Fruit fly (Drosophila melanogaster) whole organism, wandering third instar larva: ENCODE results near the gene DIP2.

ENCODE experiments used
- Abd-B ChIP-seq: fragments of >200 bp; optimal IDR thresholded peaks from 2 replicates; lab custom pipeline; 2017; ENCODE audit warnings: missing biosample characterization, missing genetic modification characterization
- CG32264 ChIP-seq: fragments of 200-800 bp; sonication (Bioruptor generic); optimal IDR thresholded peaks from 2 replicates; lab custom pipeline; 2016; ENCODE audit warnings: missing biosample characterization, missing genetic modification characterization
- CG9705 ChIP-seq: fragments of 200-800 bp; sonication (Bioruptor generic); optimal IDR thresholded peaks from 2 replicates; lab custom pipeline; 2018; ENCODE audit warnings: missing biosample characterization, mild to moderate bottlenecking, missing genetic modification characterization
- CrebA ChIP-seq: fragments of 200-800 bp; sonication (Bioruptor generic); optimal IDR thresholded peaks from 2 replicates; lab custom pipeline; 2016; ENCODE audit warnings: missing biosample characterization, mild to moderate bottlenecking, missing genetic modification characterization, borderline replicate concordance
- Dfd ChIP-seq: fragments of >200 bp; optimal IDR thresholded peaks from 2 replicates; lab custom pipeline; 2017; ENCODE audit warnings: missing biosample characterization, missing genetic modification characterization
- Dif ChIP-seq: fragments of 200-275, 200-300 bp; sonication (Bioruptor generic); optimal IDR thresholded peaks from 2 replicates; lab custom pipeline; 2018; ENCODE audit warnings: missing biosample characterization, missing genetic modification characterization; ENCODE audit not compliant: partially characterized antibody
- Hnf4 ChIP-seq: fragments of 200-800 bp; sonication (Bioruptor generic); optimal IDR thresholded peaks from 2 replicates; lab custom pipeline; 2016; ENCODE audit warnings: missing biosample characterization, mild to moderate bottlenecking, missing genetic modification characterization
- Hr78 ChIP-seq: fragments of >200 bp; optimal IDR thresholded peaks from 2 replicates; lab custom pipeline; 2017; ENCODE audit warnings: missing biosample characterization, missing genetic modification characterization
- Hr83 ChIP-seq: fragments of 200-300 bp; sonication (Bioruptor generic); optimal IDR thresholded peaks from 2 replicates; lab custom pipeline; 2016; ENCODE audit warnings: missing biosample characterization, mild to moderate bottlenecking, missing genetic modification characterization, moderate library complexity; ENCODE audit not compliant: poor library complexity, severe bottlenecking
- Jra ChIP-seq: sonication (Bioruptor generic); optimal IDR thresholded peaks from 2 replicates; lab custom pipeline; 2016; ENCODE audit warnings: missing biosample characterization, missing genetic modification characterization
- Mio ChIP-seq: sonication (Bioruptor generic); optimal IDR thresholded peaks from 2 replicates; lab custom pipeline; 2016; ENCODE audit warnings: missing biosample characterization, missing genetic modification characterization
- Myc ChIP-seq: fragments of >200 bp; optimal IDR thresholded peaks from 2 replicates; lab custom pipeline; 2017
- N ChIP-seq: fragments of >200 bp; optimal IDR thresholded peaks from 2 replicates; lab custom pipeline; 2018; ENCODE audit warnings: missing biosample characterization, missing external identifiers, missing genetic modification characterization
- OdsH ChIP-seq: fragments of 200-800 bp; sonication (Bioruptor generic); optimal IDR thresholded peaks from 2 replicates; lab custom pipeline; 2016; ENCODE audit warnings: missing biosample characterization, mild to moderate bottlenecking, missing genetic modification characterization
- Rel ChIP-seq, 2 experiments: fragments of 200-800 bp; sonication (Bioruptor generic) in 1 of 2; optimal IDR thresholded peaks; 2 replicates in 1 of 2; 3 replicates in 1 of 2; lab custom pipeline; 2016 to 2019; ENCODE audit warnings: mild to moderate bottlenecking in 2 of 2, missing biosample characterization in 2 of 2, missing genetic modification characterization in 2 of 2, moderate library complexity in 1 of 2
- Sp1 ChIP-seq: fragments of 200-800 bp; sonication (Bioruptor generic); optimal IDR thresholded peaks from 3 replicates; lab custom pipeline; 2019; ENCODE audit warnings: missing biosample characterization, mild to moderate bottlenecking, missing genetic modification characterization, moderate library complexity
- Vsx2 ChIP-seq: fragments of 200-300, 225-300 bp; sonication (Bioruptor generic); optimal IDR thresholded peaks from 2 replicates; lab custom pipeline; 2018; ENCODE audit warnings: missing biosample characterization, missing genetic modification characterization; ENCODE audit not compliant: partially characterized antibody
- br ChIP-seq: fragments of 200-800 bp; sonication (Bioruptor generic); optimal IDR thresholded peaks from 2 replicates; lab custom pipeline; 2016; ENCODE audit warnings: missing biosample characterization, missing genetic modification characterization
- brk ChIP-seq: fragments of 200-800 bp; sonication (Bioruptor generic); optimal IDR thresholded peaks from 2 replicates; lab custom pipeline; 2016; ENCODE audit warnings: missing biosample characterization, mild to moderate bottlenecking, missing genetic modification characterization
- dl ChIP-seq, 2 experiments: fragments of 175-275, 200-275 bp in 1 of 2; fragments of 200-275 bp in 1 of 2; sonication (Bioruptor generic); optimal IDR thresholded peaks; lab custom pipeline; 2018; ENCODE audit warnings: mild to moderate bottlenecking in 2 of 2, missing biosample characterization in 2 of 2, missing genetic modification characterization in 2 of 2, moderate library complexity in 2 of 2; ENCODE audit not compliant: partially characterized antibody in 2 of 2, insufficient read depth in 1 of 2
- dmrt93B ChIP-seq: fragments of 200-800 bp; sonication (Bioruptor generic); optimal IDR thresholded peaks from 2 replicates; lab custom pipeline; 2018; ENCODE audit warnings: missing biosample characterization, mild to moderate bottlenecking, missing genetic modification characterization
- dsf ChIP-seq: sonication (Bioruptor generic); optimal IDR thresholded peaks from 2 replicates; lab custom pipeline; 2016; ENCODE audit warnings: missing biosample characterization, missing genetic modification characterization, borderline replicate concordance
- ey ChIP-seq: fragments of 200-800 bp; sonication (Bioruptor generic); optimal IDR thresholded peaks from 2 replicates; lab custom pipeline; 2016; ENCODE audit warnings: missing biosample characterization, missing genetic modification characterization
- foxo ChIP-seq, 2 experiments: fragments of 200-800 bp; sonication (Bioruptor generic); optimal IDR thresholded peaks; 2 replicates in 1 of 2; 3 replicates in 1 of 2; lab custom pipeline; 2016 to 2017; ENCODE audit warnings: missing biosample characterization in 2 of 2, missing genetic modification characterization in 2 of 2
- fru ChIP-seq: fragments of 200-800 bp; sonication (Bioruptor generic); optimal IDR thresholded peaks from 3 replicates; lab custom pipeline; 2016; ENCODE audit warnings: missing biosample characterization, mild to moderate bottlenecking, missing genetic modification characterization
- h ChIP-seq: fragments of 200-800 bp; sonication (Bioruptor generic); optimal IDR thresholded peaks from 3 replicates; lab custom pipeline; 2016; ENCODE audit warnings: missing biosample characterization, mild to moderate bottlenecking, missing genetic modification characterization
- jim ChIP-seq: fragments of 175-275, 200-325 bp; sonication (Bioruptor generic); optimal IDR thresholded peaks from 2 replicates; lab custom pipeline; 2016; ENCODE audit warnings: missing biosample characterization, mild to moderate bottlenecking, missing genetic modification characterization
- lola ChIP-seq: fragments of >200 bp; optimal IDR thresholded peaks from 2 replicates; lab custom pipeline; 2017; ENCODE audit warnings: missing biosample characterization, missing genetic modification characterization
- pan ChIP-seq: fragments of >200 bp; optimal IDR thresholded peaks from 2 replicates; lab custom pipeline; 2017
- psq ChIP-seq: fragments of 200-800 bp; sonication (Bioruptor generic); optimal IDR thresholded peaks from 3 replicates; lab custom pipeline; 2017; ENCODE audit warnings: missing biosample characterization, mild to moderate bottlenecking, missing genetic modification characterization, moderate library complexity
- rgr ChIP-seq: fragments of 200-800 bp; sonication (Bioruptor generic); optimal IDR thresholded peaks from 3 replicates; lab custom pipeline; 2016; ENCODE audit warnings: missing biosample characterization, mild to moderate bottlenecking, missing genetic modification characterization
- sage ChIP-seq: fragments of 200-800 bp; sonication (Bioruptor generic); optimal IDR thresholded peaks from 2 replicates; lab custom pipeline; 2016; ENCODE audit warnings: missing biosample characterization, mild to moderate bottlenecking, missing genetic modification characterization
- sv ChIP-seq: fragments of 200-800 bp; sonication (Bioruptor generic); optimal IDR thresholded peaks from 3 replicates; lab custom pipeline; 2016; ENCODE audit warnings: missing biosample characterization, missing genetic modification characterization
- usp ChIP-seq: fragments of >200 bp; optimal IDR thresholded peaks from 2 replicates; lab custom pipeline; 2017; ENCODE audit warnings: missing biosample characterization, missing genetic modification characterization

The DIP2 gene

DNA sequence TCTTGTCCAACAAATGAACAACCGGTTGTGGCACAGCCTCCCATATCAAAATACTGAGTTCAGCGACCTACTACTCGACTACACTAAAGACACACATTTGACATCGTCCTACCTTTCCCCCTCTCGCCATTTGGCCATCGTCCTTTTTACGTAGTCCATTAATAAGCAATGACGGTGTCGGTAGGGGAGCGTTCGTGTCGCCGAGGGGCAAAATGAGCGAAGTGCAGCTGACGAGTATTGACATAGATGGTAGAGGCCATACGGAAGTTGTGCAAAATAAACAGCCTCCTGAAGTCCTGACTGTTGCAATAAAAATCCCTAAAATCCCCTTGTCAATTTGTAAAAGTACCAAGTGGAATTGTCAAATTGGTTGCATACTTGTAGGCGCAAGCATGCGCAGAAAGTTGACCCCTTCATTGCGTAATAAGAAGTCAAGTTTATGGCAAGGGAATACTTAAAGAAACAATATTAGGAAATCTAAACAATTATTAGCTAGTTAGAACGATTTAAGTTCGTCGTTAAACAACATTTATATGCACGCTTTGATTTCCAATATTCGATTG lies 33.9 kb upstream of the DIP2 start (continued):
- TF ChIP-seq Sp1 (GFP tag; lab: Kevin White, UChicago) (no peak), fru (GFP tag; lab: Kevin White, UChicago) (no peak), CG9705 (GFP tag; lab: Kevin White, UChicago) (no peak), sv (GFP tag; lab: Kevin White, UChicago) (no peak), rgr (GFP tag; lab: Kevin White, UChicago) (no peak), Hr78 (GFP tag; lab: Kevin White, UChicago) (peak; percentile 10), pan (lab: Kevin White, UChicago) (no peak), Myc (lab: Kevin White, UChicago) (peak; percentile 72)

DNA sequence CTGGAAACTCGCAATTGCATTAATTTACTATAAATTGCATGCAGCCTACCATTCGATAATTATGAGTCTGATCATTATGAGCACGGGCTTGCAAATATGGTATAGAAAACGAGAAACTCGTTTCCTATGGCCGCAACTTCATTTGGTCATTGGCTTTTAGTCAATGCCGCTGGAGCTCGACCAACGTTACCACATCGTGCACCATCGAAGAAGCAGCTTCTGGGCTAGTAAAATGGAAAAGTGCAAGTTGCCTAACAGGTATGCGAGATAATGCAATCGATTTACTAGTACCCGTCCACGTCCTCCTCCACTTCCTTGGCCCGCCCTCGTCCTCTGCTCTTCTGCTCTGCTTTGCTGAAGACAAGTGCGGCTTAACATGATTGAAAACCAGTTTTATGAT lies 26.5 kb upstream of the DIP2 start:
- TF ChIP-seq foxo (GFP tag; optimal IDR thresholded peaks at IDR 0.05; lab: Kevin White, UChicago), result no peak
- TF ChIP-seq CG9705 (GFP tag; lab: Kevin White, UChicago), result no peak
- no peak for TF ChIP-seq Vsx2

DNA sequence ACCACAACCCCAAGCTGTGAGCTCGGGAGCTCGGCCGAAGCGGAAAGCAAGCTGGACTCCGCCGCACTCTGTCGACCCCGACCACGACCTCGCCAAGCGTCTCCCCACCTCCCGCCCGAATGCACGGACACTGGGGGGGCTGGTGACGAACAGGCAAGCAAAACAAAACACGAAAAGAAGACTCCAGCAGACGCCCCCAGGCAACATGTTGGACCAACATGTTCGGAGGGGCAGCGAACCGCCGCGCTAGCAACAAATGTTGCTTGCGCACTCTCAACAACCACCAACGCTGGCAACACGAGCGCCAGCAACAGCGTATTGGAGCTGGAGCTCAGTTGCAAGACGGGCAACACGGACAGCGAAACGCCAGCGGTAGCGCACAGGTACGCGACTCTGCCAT lies 24.5 kb upstream of the DIP2 start:
- TF ChIP-seq h (GFP tag; lab: Kevin White, UChicago) (no peak), psq (peak; percentile 90), usp (GFP tag; lab: Kevin White, UChicago) (no peak), sv (GFP tag; lab: Kevin White, UChicago) (no peak), Dif (GFP tag; lab: Kevin White, UChicago) (peak; percentile 16)
- TF ChIP-seq, all 38 proteins: peak for 2

DNA sequence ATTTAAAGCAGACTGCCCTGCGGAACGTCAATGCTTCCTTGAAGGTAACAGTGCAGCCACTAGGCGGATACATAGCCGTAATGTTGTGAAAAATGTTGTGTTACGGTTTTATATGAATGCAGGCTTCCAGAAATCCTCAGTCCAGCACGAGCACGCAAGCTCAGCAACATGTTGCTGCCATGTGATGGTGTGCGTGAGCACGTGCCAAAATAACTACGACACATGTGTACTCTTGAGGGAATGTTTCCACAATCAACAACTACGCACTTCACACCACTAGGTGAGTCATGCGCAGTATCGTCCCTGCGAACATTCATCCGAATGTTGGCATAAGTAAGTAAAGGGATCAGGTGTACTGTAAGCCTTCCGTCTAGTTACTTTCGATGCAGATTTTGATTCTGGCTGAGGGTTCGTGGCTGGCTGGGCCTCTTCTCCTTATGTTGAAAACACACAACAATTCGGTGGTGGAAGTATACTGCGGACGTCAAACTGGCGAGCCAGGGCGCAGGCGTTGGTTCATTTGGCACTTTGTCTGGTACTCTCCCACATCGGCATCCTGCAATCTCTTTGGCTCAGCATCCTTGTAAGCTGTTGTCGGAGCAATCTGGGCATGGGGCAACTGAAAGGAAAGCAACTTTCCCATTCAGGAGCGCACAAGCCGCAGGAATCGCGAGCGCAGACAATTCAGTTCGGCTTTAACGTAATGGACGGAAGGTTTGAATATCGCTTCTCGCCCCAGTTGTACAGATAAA lies 19.2 kb upstream of the DIP2 start, which contains the start of gene RhoGEF3:
Gene RhoGEF3 (plus strand): TSS at position 702 of the 752 bp plus-strand sequence.
- TF ChIP-seq Hr83, result no peak
- TF ChIP-seq Abd-B (GFP tag; lab: Kevin White, UChicago), result no peak
- no peak for TF ChIP-seq Vsx2
- TF ChIP-seq h (GFP tag; lab: Kevin White, UChicago), result no peak
- TF ChIP-seq ey (GFP tag; lab: Kevin White, UChicago), result no peak
- no peak for TF ChIP-seq Hnf4 (GFP tag; lab: Kevin White, UChicago)
- TF ChIP-seq Jra (GFP tag; lab: Kevin White, UChicago), result no peak
- TF ChIP-seq CrebA (GFP tag; lab: Kevin White, UChicago), result no peak
- TF ChIP-seq dmrt93B (GFP tag; lab: Kevin White, UChicago), result no peak
- no peak for TF ChIP-seq CG9705 (GFP tag; lab: Kevin White, UChicago)

DNA sequence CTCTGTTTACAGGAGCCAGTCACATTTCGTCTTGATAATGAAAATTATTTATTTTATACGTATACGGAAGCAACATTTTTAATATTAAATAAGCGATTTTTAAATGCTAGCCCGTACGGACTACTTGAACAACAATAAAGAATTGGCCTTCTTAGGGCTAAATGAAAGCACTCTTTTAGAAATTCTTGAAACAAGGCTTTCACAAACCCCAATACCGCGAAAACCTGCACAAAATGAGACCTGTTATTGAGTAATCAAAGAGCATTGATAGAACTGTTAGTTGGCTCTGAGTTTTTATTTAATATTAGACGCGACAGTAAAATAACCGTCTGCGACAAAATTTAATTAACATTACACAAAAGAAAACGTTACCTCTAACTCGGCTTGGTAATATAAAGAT lies 17.1 kb upstream of the DIP2 start, which contains the start of gene ttm2:
Gene ttm2 (plus strand): TSS at position 301 of the 400 bp plus-strand sequence.
- no peak for TF ChIP-seq rgr (GFP tag; lab: Kevin White, UChicago)
- TF ChIP-seq Mio (GFP tag; lab: Kevin White, UChicago), result no peak
- TF ChIP-seq N (GFP tag; lab: Kevin White, UChicago), result no peak
- TF ChIP-seq Dif (GFP tag; lab: Kevin White, UChicago), result no peak
- no peak for TF ChIP-seq sv (GFP tag; lab: Kevin White, UChicago)
- no peak for TF ChIP-seq CG9705 (GFP tag; lab: Kevin White, UChicago)
- no peak for TF ChIP-seq dmrt93B (GFP tag; lab: Kevin White, UChicago)
- TF ChIP-seq brk, result no peak
- no peak for TF ChIP-seq ey (GFP tag; lab: Kevin White, UChicago)
- no peak for TF ChIP-seq psq
- no peak for TF ChIP-seq Vsx2
- no peak for TF ChIP-seq pan (lab: Kevin White, UChicago)

DNA sequence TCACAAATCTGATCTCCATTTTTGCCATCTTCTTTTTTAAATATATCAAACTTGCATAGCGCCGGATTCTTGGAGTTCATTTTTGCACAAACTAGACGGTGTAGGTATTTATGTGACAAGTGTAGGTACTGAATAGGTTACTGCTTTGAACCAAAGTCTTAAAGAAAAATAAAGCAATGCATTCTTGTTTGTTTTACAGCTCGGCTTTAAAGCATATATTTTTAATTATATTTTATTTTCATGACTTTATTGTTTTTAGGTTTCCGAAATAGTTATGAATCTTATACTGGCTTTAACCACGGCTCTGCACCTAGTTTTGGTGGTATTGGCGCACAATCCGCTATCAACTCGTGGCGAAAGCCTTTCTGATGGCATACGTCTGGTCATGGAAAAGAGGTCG lies 15.5 kb upstream of the DIP2 start, which contains the start of gene CG32845:
Gene CG32845 (minus strand): TSS at position 101 of the 400 bp plus-strand sequence.
- no peak for TF ChIP-seq jim
- TF ChIP-seq Mio (GFP tag; lab: Kevin White, UChicago), result no peak
- TF ChIP-seq foxo (GFP tag; optimal IDR thresholded peaks at IDR 0.05; lab: Kevin White, UChicago), result no peak
- TF ChIP-seq OdsH (GFP tag; lab: Kevin White, UChicago), result no peak
- TF ChIP-seq dsf, result no peak
- no peak for TF ChIP-seq lola
- TF ChIP-seq Hnf4 (GFP tag; lab: Kevin White, UChicago), result no peak
- TF ChIP-seq Dfd, result no peak
- no peak for TF ChIP-seq Jra (GFP tag; lab: Kevin White, UChicago)
- TF ChIP-seq sage, result no peak
- no peak for TF ChIP-seq Sp1 (GFP tag; lab: Kevin White, UChicago)
- TF ChIP-seq br (GFP tag; lab: Kevin White, UChicago), result no peak
- no peak for TF ChIP-seq fru (GFP tag; lab: Kevin White, UChicago)
- no peak for TF ChIP-seq Rel (GFP tag; optimal IDR thresholded peaks at IDR 0.05; lab: Kevin White, UChicago)
- no peak for TF ChIP-seq Rel (tag; optimal IDR thresholded peaks at IDR 0.05; lab: Kevin White, UChicago)
- TF ChIP-seq CrebA (GFP tag; lab: Kevin White, UChicago), result no peak
- no peak for TF ChIP-seq CG32264 (GFP tag; lab: Kevin White, UChicago)
- TF ChIP-seq dl (GFP tag; optimal IDR thresholded peaks at IDR 0.05; lab: Kevin White, UChicago; ENCODE audit: insufficient read depth in 1 of 2, partially characterized antibody in 2 of 2), result no peak
- TF ChIP-seq Dif (GFP tag; lab: Kevin White, UChicago), result no peak
- TF ChIP-seq Vsx2, result no peak
